Fruit fly (Drosophila melanogaster) Kc167 (cell line): ENCODE data around the gene CG7653.

Experiments
- Myc ChIP-seq: fragments of >200 bp; optimal IDR thresholded peaks from 2 replicates; lab custom pipeline; 2017; ENCODE audit warnings: missing external identifiers
- Sin3A ChIP-seq: fragments of >200 bp; optimal IDR thresholded peaks from 2 replicates; lab custom pipeline; 2018; ENCODE audit warnings: missing external identifiers
- h ChIP-seq: fragments of >200 bp; optimal IDR thresholded peaks from 3 replicates; lab custom pipeline; 2018; ENCODE audit warnings: missing external identifiers
- insv ChIP-seq: fragments of >200 bp; optimal IDR thresholded peaks from 3 replicates; lab custom pipeline; 2018; ENCODE audit warnings: missing external identifiers
- psq ChIP-seq: fragments of >200 bp; optimal IDR thresholded peaks from 2 replicates; lab custom pipeline; 2017; ENCODE audit warnings: missing external identifiers
- ttk ChIP-seq: sonication (Bioruptor generic); optimal IDR thresholded peaks from 2 replicates; lab custom pipeline; 2017; ENCODE audit warnings: missing external identifiers

Gene CG7653

DNA sequence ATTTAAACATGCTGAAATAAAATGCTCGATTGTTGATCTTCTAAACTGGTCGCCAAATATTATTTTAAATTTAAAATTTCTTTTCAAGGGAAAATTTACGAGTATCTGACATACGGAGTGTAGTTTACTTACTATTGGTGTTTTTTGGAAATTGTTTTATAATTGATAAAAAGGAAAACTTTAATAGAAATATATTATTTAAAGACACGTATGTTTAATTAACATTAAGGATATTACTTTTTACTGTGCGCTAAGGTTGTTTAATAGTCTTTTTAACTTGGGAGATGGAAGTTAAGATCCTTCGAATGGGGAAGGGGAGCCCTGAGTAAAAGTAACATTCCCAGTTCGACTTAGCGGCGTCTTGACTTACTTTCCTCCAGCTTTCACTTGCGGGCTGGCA, at the start of gene CG7653:
Gene CG7653 (minus strand): TSS at position 101 of the 400 bp plus-strand sequence.
- no peak for TF ChIP-seq Myc (lab: Kevin White, UChicago)
- no peak for TF ChIP-seq Sin3A (lab: Kevin White, UChicago)
- TF ChIP-seq psq (lab: Kevin White, UChicago): no peak
- no peak for TF ChIP-seq h (lab: Kevin White, UChicago)
- no peak for TF ChIP-seq ttk (lab: Kevin White, UChicago)
- no peak for TF ChIP-seq insv (lab: Kevin White, UChicago)

DNA sequence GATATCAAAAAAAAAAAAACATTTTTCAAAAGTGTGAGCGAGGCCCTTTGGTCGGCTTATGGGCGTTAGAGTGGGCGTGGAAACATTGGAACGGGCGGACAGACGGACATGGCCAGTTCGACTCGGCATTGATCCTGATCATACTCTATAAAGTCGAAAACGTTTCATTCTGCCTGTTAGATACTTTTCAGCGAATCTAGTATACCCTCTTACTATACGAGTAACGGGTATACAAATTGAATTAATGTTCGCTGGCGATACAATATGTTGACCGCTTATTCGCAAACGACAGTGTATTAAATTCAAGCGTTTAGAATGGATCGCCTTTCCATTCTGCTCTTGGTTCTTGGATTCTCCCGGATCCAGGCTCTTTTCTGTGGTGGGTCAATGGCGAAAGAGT, 43.1 kb upstream of the CG7653 start, which contains the start of gene CG4793:
Gene CG4793 (plus strand): TSS at position 301 of the 400 bp plus-strand sequence.
- TF ChIP-seq ttk (lab: Kevin White, UChicago) (no peak), psq (lab: Kevin White, UChicago) (no peak), h (lab: Kevin White, UChicago) (no peak), Sin3A (lab: Kevin White, UChicago) (no peak), insv (lab: Kevin White, UChicago) (no peak), Myc (lab: Kevin White, UChicago) (no peak)

dm6 chr2L:15916588-15916987, 36.6 kb upstream of the CG7653 start, which contains the start of gene CG13244:
CG13244 (plus strand) TSS chr2L:15916888.
- TF ChIP-seq ttk (lab: Kevin White, UChicago) (no peak), h (lab: Kevin White, UChicago) (no peak), Sin3A (lab: Kevin White, UChicago) (no peak), psq (lab: Kevin White, UChicago) (no peak), insv (lab: Kevin White, UChicago) (no peak), Myc (lab: Kevin White, UChicago) (no peak)

DNA sequence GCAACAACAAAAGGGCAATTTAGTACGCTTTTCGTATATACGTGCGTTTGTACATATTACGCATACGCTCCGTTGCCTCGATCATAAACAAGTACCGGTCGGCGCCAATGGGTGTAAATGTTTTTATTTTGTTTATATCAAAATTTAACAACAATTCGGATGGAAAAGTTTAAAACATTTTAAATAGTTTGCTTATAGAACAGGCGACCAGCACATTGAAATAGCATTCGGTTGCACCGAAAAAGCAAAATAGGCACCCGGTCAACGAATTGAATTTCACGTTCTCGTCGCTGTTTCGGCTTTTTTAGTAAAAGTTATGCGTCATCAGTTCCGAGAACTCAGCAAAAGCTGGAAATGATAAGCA, 33.7 kb upstream of the CG7653 start:
- TF ChIP-seq insv (lab: Kevin White, UChicago) (no peak), psq (lab: Kevin White, UChicago) (no peak), Myc (lab: Kevin White, UChicago) (no peak), Sin3A (lab: Kevin White, UChicago) (no peak), h (lab: Kevin White, UChicago) (no peak), ttk (lab: Kevin White, UChicago) (no peak)

DNA sequence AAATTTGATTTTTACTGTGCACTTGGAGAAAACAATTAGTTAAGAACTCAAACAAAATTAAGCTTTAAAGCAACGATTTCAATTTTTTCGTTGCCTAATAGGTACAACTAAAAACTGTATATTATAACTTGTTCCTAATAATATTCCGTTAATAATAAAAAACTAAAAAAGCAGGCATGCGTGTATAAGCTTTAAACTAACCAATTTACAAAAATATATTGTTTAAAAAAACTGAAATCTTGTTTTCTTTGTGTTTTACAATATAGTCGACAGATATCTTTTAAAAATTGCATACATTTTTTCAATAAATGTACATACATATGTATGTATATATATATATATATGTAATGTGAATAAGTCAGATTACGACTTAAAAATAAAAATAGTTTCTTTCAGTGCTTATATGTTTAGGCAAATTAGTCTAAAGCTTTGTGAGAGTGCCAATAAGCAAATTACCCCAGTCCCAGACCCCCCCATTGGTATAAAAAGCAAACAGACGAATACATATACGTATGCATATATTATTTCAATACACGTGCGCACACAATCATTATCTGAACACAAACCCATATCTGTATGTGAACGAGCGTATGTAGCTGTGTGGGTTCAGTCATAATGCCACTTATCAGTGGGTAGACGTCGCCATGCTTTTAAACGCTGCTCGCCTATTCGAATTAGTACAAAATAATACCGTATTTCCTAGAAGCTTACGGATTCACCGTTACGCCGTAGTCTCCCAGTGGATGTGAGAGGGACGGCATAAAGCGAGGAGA, 33.1 kb upstream of the CG7653 start:
- no peak for TF ChIP-seq ttk (lab: Kevin White, UChicago)
- no peak for TF ChIP-seq Sin3A (lab: Kevin White, UChicago)
- TF ChIP-seq psq (lab: Kevin White, UChicago): no peak
- no peak for TF ChIP-seq insv (lab: Kevin White, UChicago)
- no peak for TF ChIP-seq h (lab: Kevin White, UChicago)
- TF ChIP-seq Myc (lab: Kevin White, UChicago): no peak

- TF ChIP-seq psq (lab: Kevin White, UChicago): no peak
- no peak for TF ChIP-seq h (lab: Kevin White, UChicago)
- no peak for TF ChIP-seq ttk (lab: Kevin White, UChicago)
- TF ChIP-seq Myc (lab: Kevin White, UChicago): no peak
- TF ChIP-seq Sin3A (lab: Kevin White, UChicago): no peak
- no peak for TF ChIP-seq insv (lab: Kevin White, UChicago)
These were observed 32.3 kb upstream of the CG7653 start for dm6 chr2L:15912008-15912900.

DNA sequence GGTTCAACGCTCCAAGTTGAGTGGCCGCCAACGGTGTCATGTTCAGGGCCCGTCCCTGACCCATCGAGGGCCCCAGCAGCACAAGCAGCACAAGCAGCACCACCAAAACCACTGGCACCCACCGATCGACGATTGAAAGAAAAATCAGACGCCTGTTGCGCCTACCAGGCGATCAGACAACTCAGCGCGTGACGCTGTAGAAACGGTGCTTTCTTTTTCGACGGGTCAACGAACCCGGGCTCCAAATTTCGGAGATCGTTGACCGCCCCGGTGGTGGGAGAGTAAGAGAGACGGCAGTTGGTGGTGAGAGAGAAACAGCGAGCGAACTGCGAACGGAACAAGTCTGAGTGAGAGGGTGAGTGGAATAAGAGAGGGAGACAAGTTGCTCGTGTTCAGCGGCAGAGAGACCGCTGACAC, 31.6 kb upstream of the CG7653 start:
- TF ChIP-seq ttk (lab: Kevin White, UChicago): no peak
- TF ChIP-seq insv (lab: Kevin White, UChicago): no peak
- no peak for TF ChIP-seq Myc (lab: Kevin White, UChicago)
- no peak for TF ChIP-seq Sin3A (lab: Kevin White, UChicago)
- TF ChIP-seq h (lab: Kevin White, UChicago): no peak
- no peak for TF ChIP-seq psq (lab: Kevin White, UChicago)

DNA sequence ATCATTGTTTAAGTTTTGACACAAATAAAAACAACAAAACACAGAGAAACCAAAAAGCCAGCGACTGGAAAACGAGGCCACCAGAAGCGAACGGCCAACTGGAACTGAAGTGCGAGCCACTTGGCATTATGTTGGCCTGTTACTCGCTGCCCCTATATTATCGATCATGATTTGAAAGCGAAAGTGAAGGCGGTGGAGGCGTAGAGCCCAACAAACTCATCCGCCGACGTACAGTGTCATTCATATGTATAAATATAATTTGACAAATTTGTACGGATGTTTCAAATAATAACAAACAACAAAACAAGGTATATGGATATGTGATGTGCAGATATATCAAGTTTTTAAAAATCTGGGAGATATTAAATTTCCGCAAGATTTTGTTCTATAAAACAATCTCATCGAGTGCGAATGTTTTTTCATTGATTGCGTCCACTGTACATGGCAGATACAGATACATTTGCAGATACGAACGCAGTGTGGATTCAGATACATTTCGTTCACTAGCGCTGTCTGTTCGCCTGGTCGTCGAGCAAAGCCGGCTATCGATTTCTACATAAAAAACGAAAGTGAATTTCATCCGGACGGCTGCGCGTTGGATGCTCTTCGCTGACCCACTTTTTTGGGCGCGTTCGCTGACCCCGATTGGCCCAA, 31.1 kb upstream of the CG7653 start:
- TF ChIP-seq h (lab: Kevin White, UChicago) (no peak), ttk (lab: Kevin White, UChicago) (no peak), Myc (lab: Kevin White, UChicago) (no peak), Sin3A (lab: Kevin White, UChicago) (no peak), psq (lab: Kevin White, UChicago) (no peak), insv (lab: Kevin White, UChicago) (no peak)

DNA sequence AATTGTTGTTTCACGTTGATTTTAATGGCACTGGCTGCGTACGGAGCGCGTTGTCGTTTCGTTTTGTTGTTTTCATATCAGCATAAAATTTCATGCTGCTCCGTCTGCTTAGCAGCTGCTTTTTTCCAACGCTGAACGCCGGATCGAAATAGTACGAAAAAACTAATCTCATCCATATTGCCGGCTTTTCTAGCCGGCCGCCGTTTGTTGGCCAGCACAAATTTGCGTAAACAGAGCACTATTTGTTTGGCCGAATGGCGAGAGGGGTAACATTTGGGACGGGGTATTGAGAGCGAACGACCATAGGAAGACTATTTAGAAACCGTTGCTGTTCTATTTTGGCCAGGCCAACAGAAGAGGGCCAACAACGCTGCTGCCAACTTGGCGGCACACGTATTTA, 29.9 kb upstream of the CG7653 start:
- no peak for TF ChIP-seq Myc (lab: Kevin White, UChicago)
- no peak for TF ChIP-seq h (lab: Kevin White, UChicago)
- TF ChIP-seq ttk (lab: Kevin White, UChicago): no peak
- no peak for TF ChIP-seq Sin3A (lab: Kevin White, UChicago)
- TF ChIP-seq psq (lab: Kevin White, UChicago): no peak
- TF ChIP-seq insv (lab: Kevin White, UChicago): no peak

- TF ChIP-seq Myc (lab: Kevin White, UChicago) (no peak), ttk (lab: Kevin White, UChicago) (no peak), h (lab: Kevin White, UChicago) (no peak), Sin3A (lab: Kevin White, UChicago) (no peak), insv (lab: Kevin White, UChicago) (no peak), psq (lab: Kevin White, UChicago) (no peak)
These were observed 29.3 kb upstream of the CG7653 start for dm6 chr2L:15909277-15909674.
